Worm (Caenorhabditis elegans) whole organism, L4 larva: Measurements from ENCODE around the gene rga-3.

Experiments
- aha-1 ChIP-seq: fragments of 150-350 bp; peaks from one replicate; lab custom pipeline; 2014; ENCODE audit warnings: missing biosample characterization, missing genetic modification characterization
- dve-1 ChIP-seq: sonication (generic microtip); optimal IDR thresholded peaks from 2 replicates; lab custom pipeline; 2017; ENCODE audit warnings: antibody characterized with exemption, mild to moderate bottlenecking, missing genetic modification characterization, missing compliant biosample characterization; ENCODE audit not compliant: insufficient read depth
- nhr-28 ChIP-seq: fragments of 150-350 bp; optimal IDR thresholded peaks from 2 replicates; lab custom pipeline; 2014; ENCODE audit warnings: missing biosample characterization, missing genetic modification characterization
- sdz-12 ChIP-seq: fragments of 200-800 bp; sonication (Bioruptor generic); optimal IDR thresholded peaks from 2 replicates; lab custom pipeline; 2018; ENCODE audit warnings: mild to moderate bottlenecking, missing genetic modification characterization, missing compliant biosample characterization

DNA sequence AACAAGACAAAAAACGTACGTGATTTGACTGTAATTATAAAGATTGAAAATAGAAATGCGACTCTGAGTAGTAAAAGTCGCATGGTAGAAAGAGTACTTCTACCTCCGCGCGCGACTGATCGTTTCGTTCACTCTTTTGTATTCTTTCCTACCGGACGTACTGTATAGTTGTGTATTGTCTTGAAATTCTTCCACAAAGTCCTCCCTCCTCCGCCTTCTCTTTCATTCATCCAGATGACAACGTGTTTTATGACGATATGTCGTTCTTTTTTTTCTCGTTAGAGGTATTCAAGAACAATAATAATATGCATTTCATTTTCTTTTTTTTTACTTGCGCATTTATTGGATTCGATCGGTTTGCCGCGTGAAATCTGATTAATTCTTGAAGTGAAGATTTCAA is 8.8 kb downstream of the rga-3 start, which contains the start of gene K09H11.4:
- TF ChIP-seq nhr-28 (tag; lab: Kevin White, UChicago) (no peak), dve-1 (no peak), sdz-12 (no peak), aha-1 (tag; lab: Kevin White, UChicago) (no peak)
